Fruit fly (Drosophila melanogaster) whole organism, embryonic: ENCODE data around the gene CG15891.
A peak's percentile ranks its signal among the peaks of the same experiment; 100 is the strongest.

Source experiments
- Ada2b ChIP-seq: fragments of 200-800 bp; sonication (Bioruptor generic); IDR thresholded peaks from 2 replicates; pipeline ENCODE4 v1.3.6; 2022; ENCODE audit warnings: missing biosample characterization, missing genetic modification characterization
- Adf1 ChIP-seq: fragments of 200-800 bp; sonication (Bioruptor generic); IDR thresholded peaks from 2 replicates; pipeline ENCODE4 v1.3.6; 2022; ENCODE audit warnings: missing biosample characterization, missing genetic modification characterization
- Blimp-1 ChIP-seq: fragments of 200-800 bp; sonication (Bioruptor generic); optimal IDR thresholded peaks from 3 replicates; lab custom pipeline; 2018; ENCODE audit warnings: missing biosample characterization, missing genetic modification characterization, mild to moderate bottlenecking, moderate library complexity, missing genetic modification reagents
- CG11504 ChIP-seq: fragments of 200-800 bp; sonication (Bioruptor generic); optimal IDR thresholded peaks from 3 replicates; lab custom pipeline; 2019; ENCODE audit warnings: missing biosample characterization, mild to moderate bottlenecking, missing genetic modification characterization, moderate library complexity
- CG12391 ChIP-seq: fragments of 200-800 bp; sonication (Bioruptor generic); optimal IDR thresholded peaks from 3 replicates; lab custom pipeline; 2018; ENCODE audit warnings: missing biosample characterization, mild to moderate bottlenecking, missing genetic modification characterization, moderate library complexity
- CG12659 ChIP-seq: fragments of 200-800 bp; sonication (Bioruptor generic); optimal IDR thresholded peaks from 3 replicates; lab custom pipeline; 2017; ENCODE audit warnings: mild to moderate bottlenecking, missing biosample characterization, missing genetic modification reagents, missing genetic modification characterization
- CG14050 ChIP-seq: fragments of 200-800 bp; sonication (Bioruptor generic); IDR thresholded peaks from 3 replicates; pipeline ENCODE4 v1.3.6; 2022; ENCODE audit warnings: missing biosample characterization, missing genetic modification characterization
- CG15269 ChIP-seq: fragments of 200-800 bp; sonication (Bioruptor generic); optimal IDR thresholded peaks from 2 replicates; lab custom pipeline; 2018; ENCODE audit warnings: missing biosample characterization, mild to moderate bottlenecking, missing genetic modification characterization, moderate library complexity
- CG1603 ChIP-seq: fragments of 200-800 bp; sonication (Bioruptor generic); optimal IDR thresholded peaks from 2 replicates; lab custom pipeline; 2019; ENCODE audit warnings: missing biosample characterization, mild to moderate bottlenecking, missing genetic modification characterization, moderate library complexity
- CG17361 ChIP-seq: fragments of 200-800 bp; sonication (Bioruptor generic); IDR thresholded peaks from 3 replicates; pipeline ENCODE4 v1.3.6; 2022; ENCODE audit warnings: missing biosample characterization, missing genetic modification characterization
- CG2116 ChIP-seq: fragments of 200-800 bp; sonication (Bioruptor generic); optimal IDR thresholded peaks from 3 replicates; lab custom pipeline; 2018; ENCODE audit warnings: missing biosample characterization, mild to moderate bottlenecking, missing genetic modification characterization
- CG2120 ChIP-seq: fragments of 200-800 bp; sonication (Bioruptor generic); optimal IDR thresholded peaks from 3 replicates; lab custom pipeline; 2016; ENCODE audit warnings: missing biosample characterization, missing genetic modification characterization
- CG2678 ChIP-seq: fragments of 200-800 bp; sonication (Bioruptor generic); optimal IDR thresholded peaks from 3 replicates; lab custom pipeline; 2019; ENCODE audit warnings: missing biosample characterization, mild to moderate bottlenecking, missing genetic modification characterization, moderate library complexity
- CG2712 ChIP-seq: fragments of 200-800 bp; optimal IDR thresholded peaks from 3 replicates; lab custom pipeline; 2019; ENCODE audit warnings: missing biosample characterization, mild to moderate bottlenecking, missing genetic modification characterization, moderate library complexity
- CG2875 ChIP-seq: fragments of 200-800 bp; sonication (Bioruptor generic); optimal IDR thresholded peaks from 2 replicates; lab custom pipeline; 2017; ENCODE audit warnings: missing biosample characterization, mild to moderate bottlenecking, missing genetic modification characterization, missing genetic modification reagents
- CG30403 ChIP-seq: fragments of 200-800 bp; sonication (Bioruptor generic); optimal IDR thresholded peaks from 3 replicates; lab custom pipeline; 2016; ENCODE audit warnings: missing biosample characterization, missing genetic modification characterization
- CG4424 ChIP-seq: fragments of 200-800 bp; sonication (Bioruptor generic); optimal IDR thresholded peaks from 3 replicates; lab custom pipeline; 2016; ENCODE audit warnings: missing biosample characterization, missing genetic modification characterization
- CG5953 ChIP-seq: fragments of 200-800 bp; sonication (Bioruptor generic); IDR thresholded peaks from 2 replicates; pipeline ENCODE4 v1.3.6; 2022; ENCODE audit warnings: missing biosample characterization, missing genetic modification characterization
- CG6854 ChIP-seq: fragments of 200-800 bp; sonication (Bioruptor generic); optimal IDR thresholded peaks from 3 replicates; lab custom pipeline; 2017; ENCODE audit warnings: missing biosample characterization, mild to moderate bottlenecking, missing genetic modification characterization
- CG7556 ChIP-seq: fragments of 200-800 bp; sonication (Bioruptor generic); optimal IDR thresholded peaks from 2 replicates; lab custom pipeline; 2017; ENCODE audit warnings: missing biosample characterization, mild to moderate bottlenecking, missing genetic modification characterization
- CG9215 ChIP-seq: fragments of 200-800 bp; sonication (Bioruptor generic); IDR thresholded peaks from 2 replicates; pipeline ENCODE4 v1.3.6; 2022; ENCODE audit warnings: missing biosample characterization, missing genetic modification characterization
- Dad ChIP-seq: fragments of 200-800 bp; sonication (Bioruptor generic); optimal IDR thresholded peaks from 3 replicates; lab custom pipeline; 2016; ENCODE audit warnings: missing biosample characterization, missing genetic modification characterization
- HLH3B ChIP-seq: fragments of 200-800 bp; sonication (Bioruptor generic); IDR thresholded peaks from 2 replicates; pipeline ENCODE4 v1.3.6; 2022; ENCODE audit warnings: missing biosample characterization, missing genetic modification characterization
- Hmr ChIP-seq: fragments of 200-800 bp; sonication (Bioruptor generic); optimal IDR thresholded peaks from 3 replicates; lab custom pipeline; 2017; ENCODE audit warnings: mild to moderate bottlenecking, missing biosample characterization, missing genetic modification reagents, missing genetic modification characterization
- Hmx ChIP-seq: fragments of 200-800 bp; sonication (Bioruptor generic); optimal IDR thresholded peaks from 2 replicates; lab custom pipeline; 2016; ENCODE audit warnings: missing biosample characterization, missing genetic modification characterization
- Jarid2 ChIP-seq: fragments of 200-800 bp; sonication (Bioruptor generic); optimal IDR thresholded peaks from 3 replicates; lab custom pipeline; 2017; ENCODE audit warnings: mild to moderate bottlenecking, missing biosample characterization, missing genetic modification reagents, missing genetic modification characterization
- Med ChIP-seq: fragments of 200-800 bp; sonication (Bioruptor generic); peaks from one replicate; lab custom pipeline; 2016; ENCODE audit warnings: missing biosample characterization, missing genetic modification characterization, mild to moderate bottlenecking, inconsistent platforms, moderate library complexity
- Meics ChIP-seq: fragments of 200-800 bp; sonication (Bioruptor generic); optimal IDR thresholded peaks from 2 replicates; lab custom pipeline; 2017; ENCODE audit warnings: missing biosample characterization, mild to moderate bottlenecking, missing genetic modification characterization
- NfI ChIP-seq: fragments of 200-800 bp; sonication (Bioruptor generic); optimal IDR thresholded peaks from 3 replicates; lab custom pipeline; 2018; ENCODE audit warnings: missing biosample characterization, mild to moderate bottlenecking, missing genetic modification characterization, moderate library complexity
- Pdp1 ChIP-seq, 2 experiments: fragments of 200-800 bp; sonication (Bioruptor generic); optimal IDR thresholded peaks; 3 replicates each; lab custom pipeline; 2016; ENCODE audit warnings: missing biosample characterization in 2 of 2, missing genetic modification characterization in 2 of 2, mild to moderate bottlenecking in 1 of 2, moderate library complexity in 1 of 2
- Rfx ChIP-seq: fragments of 200-800 bp; sonication (Bioruptor generic); IDR thresholded peaks from 2 replicates; pipeline ENCODE4 v1.3.6; 2022; ENCODE audit warnings: missing biosample characterization, missing genetic modification characterization
- Spps ChIP-seq: fragments of 200-800 bp; sonication (Bioruptor generic); optimal IDR thresholded peaks from 2 replicates; lab custom pipeline; 2018; ENCODE audit warnings: missing biosample characterization, mild to moderate bottlenecking, missing genetic modification characterization
- Xrp1 ChIP-seq: fragments of 200-800 bp; sonication (Bioruptor generic); IDR thresholded peaks from 2 replicates; pipeline ENCODE4 v1.3.6; 2022; ENCODE audit warnings: missing biosample characterization, missing genetic modification characterization
- amos ChIP-seq: fragments of 200-800 bp; sonication (Bioruptor generic); IDR thresholded peaks from 2 replicates; pipeline ENCODE4 v1.3.6; 2022; ENCODE audit warnings: missing biosample characterization, missing genetic modification characterization; ENCODE audit not compliant: partially characterized antibody
- bcd ChIP-seq: fragments of 200-800 bp; sonication (Bioruptor generic); optimal IDR thresholded peaks from 2 replicates; lab custom pipeline; 2017; ENCODE audit warnings: missing biosample characterization, mild to moderate bottlenecking, missing genetic modification characterization
- cad ChIP-seq: fragments of >200 bp; optimal IDR thresholded peaks from 2 replicates; lab custom pipeline; 2017; ENCODE audit warnings: missing biosample characterization, missing genetic modification characterization
- crol ChIP-seq: fragments of 200-800 bp; sonication (Bioruptor generic); IDR thresholded peaks from 2 replicates; pipeline ENCODE4 v1.3.6; 2022; ENCODE audit warnings: missing biosample characterization, missing genetic modification characterization
- danr ChIP-seq: fragments of 200-800 bp; sonication (Bioruptor generic); IDR thresholded peaks from 2 replicates; pipeline ENCODE4 v1.3.6; 2022; ENCODE audit warnings: missing biosample characterization, missing genetic modification characterization
- disco-r ChIP-seq: fragments of 200-800 bp; sonication (Bioruptor generic); optimal IDR thresholded peaks from 2 replicates; lab custom pipeline; 2016; ENCODE audit warnings: missing biosample characterization, missing genetic modification characterization
- dysf ChIP-seq: fragments of 200-800 bp; sonication (Bioruptor generic); IDR thresholded peaks from 3 replicates; pipeline ENCODE4 v1.3.6; 2022; ENCODE audit warnings: missing biosample characterization, missing genetic modification characterization
- fd96Cb ChIP-seq: fragments of 200-800 bp; sonication (Bioruptor generic); optimal IDR thresholded peaks from 2 replicates; lab custom pipeline; 2018; ENCODE audit warnings: missing biosample characterization, mild to moderate bottlenecking, missing genetic modification characterization, moderate library complexity
- gfzf ChIP-seq: fragments of 200-800 bp; sonication (Bioruptor generic); optimal IDR thresholded peaks from 2 replicates; lab custom pipeline; 2016; ENCODE audit warnings: missing biosample characterization, mild to moderate bottlenecking, missing genetic modification characterization, moderate library complexity
- grau ChIP-seq: fragments of 200-800 bp; optimal IDR thresholded peaks from 3 replicates; lab custom pipeline; 2019; ENCODE audit warnings: missing biosample characterization, mild to moderate bottlenecking, missing genetic modification characterization, moderate library complexity
- knrl ChIP-seq: fragments of 200-800 bp; sonication (Bioruptor generic); IDR thresholded peaks from 3 replicates; pipeline ENCODE4 v1.3.6; 2022; ENCODE audit warnings: missing biosample characterization, missing genetic modification characterization; ENCODE audit not compliant: partially characterized antibody
- lilli ChIP-seq: fragments of 200-800 bp; sonication (Bioruptor generic); optimal IDR thresholded peaks from 3 replicates; lab custom pipeline; 2016; ENCODE audit warnings: missing biosample characterization, missing genetic modification characterization
- prd ChIP-seq, 3 experiments: fragments of >200 bp in 2 of 3; fragments of 200-800 bp in 1 of 3; sonication (Bioruptor generic) in 1 of 3; optimal IDR thresholded peaks in 2 of 3; IDR thresholded peaks in 1 of 3; 2 replicates in 2 of 3; 3 replicates in 1 of 3; pipeline versions ENCODE4 v1.3.6 to Lab custom; 2017 to 2022; ENCODE audit warnings: missing biosample characterization in 1 of 3, missing genetic modification characterization in 1 of 3
- ranshi ChIP-seq: fragments of 200-800 bp; sonication (Bioruptor generic); IDR thresholded peaks from 2 replicates; pipeline ENCODE4 v1.3.6; 2022; ENCODE audit warnings: missing biosample characterization, missing genetic modification characterization
- repo ChIP-seq: fragments of 200-800 bp; sonication (Bioruptor generic); optimal IDR thresholded peaks from 2 replicates; lab custom pipeline; 2016; ENCODE audit warnings: missing biosample characterization, missing genetic modification characterization
- unpg ChIP-seq: fragments of 200-800 bp; sonication (Bioruptor generic); optimal IDR thresholded peaks from 3 replicates; lab custom pipeline; 2018; ENCODE audit warnings: missing biosample characterization, mild to moderate bottlenecking, missing genetic modification characterization, moderate library complexity

Gene CG15891

dm6 chrX:6311516-6311915 lies 16.4 kb upstream of the CG15891 start (continued):
- TF ChIP-seq Ada2b (GFP tag; lab: Robert Waterston, UW) = 0 out of 2 replicates have a peak, but pooled peaks have one; percentile 23
- TF ChIP-seq disco-r (GFP tag; lab: Kevin White, UChicago) = no peak
- peak; percentile 5 for TF ChIP-seq bcd (GFP tag; lab: Kevin White, UChicago)
- TF ChIP-seq Xrp1 (GFP tag; lab: Robert Waterston, UW) = 0 out of 2 replicates have a peak, but pooled peaks have one; percentile 28
- TF ChIP-seq Dad (GFP tag; lab: Kevin White, UChicago) = no peak
- no peak for TF ChIP-seq repo (GFP tag; lab: Kevin White, UChicago)
- TF ChIP-seq lilli (GFP tag; lab: Kevin White, UChicago) = peak; percentile 1
- TF ChIP-seq Rfx (GFP tag; lab: Robert Waterston, UW) = peak; percentile 53
- TF ChIP-seq CG12391 (tag; lab: Kevin White, UChicago) = peak; percentile 11
- no peak for TF ChIP-seq Hmx
- peak; percentile 18 for TF ChIP-seq CG7556 (GFP tag; lab: Kevin White, UChicago)
- TF ChIP-seq CG14050 (GFP tag; lab: Robert Waterston, UW) = no peak
- peak; percentile 34 for TF ChIP-seq unpg (GFP tag; lab: Kevin White, UChicago)
- TF ChIP-seq Adf1 (GFP tag; lab: Robert Waterston, UW) = peak; percentile 23; the same call in 1 of the 2 replicates
- TF ChIP-seq CG1603 (tag; lab: Kevin White, UChicago) = peak; percentile 3
- 0 out of 2 replicates have a peak, but pooled peaks have one; percentile 27 for TF ChIP-seq ranshi
- TF ChIP-seq CG2875 (GFP tag; lab: Kevin White, UChicago) = no peak
- 0 out of 2 replicates have a peak, but pooled peaks have one; percentile 7 for TF ChIP-seq CG9215
- no peak for TF ChIP-seq cad (GFP tag; lab: Kevin White, UChicago)
- peak; percentile 49; the same call in 2 of the 3 replicates for TF ChIP-seq dysf (GFP tag; lab: Robert Waterston, UW)
- peak; percentile 78 for TF ChIP-seq Med
- no peak for TF ChIP-seq danr (GFP tag; lab: Robert Waterston, UW)
- TF ChIP-seq CG2120 (GFP tag; lab: Kevin White, UChicago) = peak; percentile 35
- TF ChIP-seq CG4424 (GFP tag; lab: Kevin White, UChicago) = no peak
- no peak for TF ChIP-seq CG12659 (GFP tag; lab: Kevin White, UChicago)
- 0 out of 3 replicates have a peak, but pooled peaks have one; percentile 22 for TF ChIP-seq CG17361 (GFP tag; lab: Robert Waterston, UW)
- TF ChIP-seq HLH3B (GFP tag; lab: Robert Waterston, UW) = 0 out of 2 replicates have a peak, but pooled peaks have one; percentile 24
- no peak for TF ChIP-seq CG5953 (GFP tag; lab: Robert Waterston, UW)
- TF ChIP-seq Pdp1 (GFP tag; optimal IDR thresholded peaks at IDR 0.05; lab: Kevin White, UChicago) = no peak
- TF ChIP-seq Blimp-1 = peak; percentile 21
- TF ChIP-seq Jarid2 (GFP tag; lab: Kevin White, UChicago) = no peak
- peak; percentile 17 for TF ChIP-seq Hmr (GFP tag; lab: Kevin White, UChicago)
- no peak for TF ChIP-seq knrl (GFP tag; lab: Robert Waterston, UW)
- no peak for TF ChIP-seq CG6854 (GFP tag; lab: Kevin White, UChicago)
- no peak for TF ChIP-seq amos
- peak; percentile 22 for TF ChIP-seq fd96Cb (tag; lab: Kevin White, UChicago)
- TF ChIP-seq gfzf (GFP tag; lab: Kevin White, UChicago) = no peak
- no peak for TF ChIP-seq NfI (GFP tag; lab: Kevin White, UChicago)
- peak; percentile 17 for TF ChIP-seq grau (tag; lab: Kevin White, UChicago)
- peak; percentile 65 for TF ChIP-seq crol (GFP tag; lab: Robert Waterston, UW)
- TF ChIP-seq CG30403 = peak; percentile 15
- TF ChIP-seq CG11504 (tag; lab: Kevin White, UChicago) = peak; percentile 42
- peak; percentile 8 for TF ChIP-seq CG15269 (tag; lab: Kevin White, UChicago)
- TF ChIP-seq CG2116 (GFP tag; lab: Kevin White, UChicago) = no peak
- no peak for TF ChIP-seq prd (optimal IDR thresholded peaks at IDR 0.05; lab: Kevin White, UChicago)
- peak; percentile 26; the same call in 1 of the 3 replicates for TF ChIP-seq prd (GFP tag; IDR thresholded peaks at IDR 0.05; lab: Robert Waterston, UW)
- TF ChIP-seq CG2712 (tag; lab: Kevin White, UChicago) = peak; percentile 9
- peak; percentile 36 for TF ChIP-seq CG2678 (tag; lab: Kevin White, UChicago)
- TF ChIP-seq Spps (tag; lab: Kevin White, UChicago) = no peak
- TF ChIP-seq Meics = peak; percentile 15
